Worm (Caenorhabditis elegans): ENCODE measurements around the gene gcy-13.

The gcy-13 gene

ce11 chrV:12320274-12320839 lies 49.0 kb downstream of the gcy-13 start:
- TF ChIP-seq hlh-4 (tag; optimal IDR thresholded peaks at IDR 0.05) (no peak), ceh-63 (GFP tag; optimal IDR thresholded peaks at IDR 0.05) (no peak), hpl-2 (GFP tag; optimal IDR thresholded peaks at IDR 0.05) (no peak), aha-1 (tag; optimal IDR thresholded peaks at IDR 0.05) (no peak), lin-15B (tag; optimal IDR thresholded peaks at IDR 0.05) (no peak), nhr-71 (tag; optimal IDR thresholded peaks at IDR 0.05) (peak; percentile 4), nhr-47 (tag; optimal IDR thresholded peaks at IDR 0.05) (peak; percentile 1), pax-3 (tag; optimal IDR thresholded peaks at IDR 0.05) (peak; percentile 1), nhr-237 (tag; optimal IDR thresholded peaks at IDR 0.05) (no peak), blmp-1 (tag; optimal IDR thresholded peaks at IDR 0.05) (no peak), efl-1 (optimal IDR thresholded peaks at IDR 0.05) (no peak), efl-1 (GFP tag; optimal IDR thresholded peaks at IDR 0.05 in 1 of 2) (peak in 1 of 2 experiments; percentile 47), tlp-1 (tag; optimal IDR thresholded peaks at IDR 0.05) (no peak), jun-1 (tag; optimal IDR thresholded peaks at IDR 0.05) (no peak), unc-98 (GFP tag; IDR thresholded peaks at IDR 0.05) (no peak), efl-3 (GFP tag; optimal IDR thresholded peaks at IDR 0.05) (no peak)

ce11 chrV:12317894-12318553 lies 51.3 kb downstream of the gcy-13 start, which contains the start of the genes R04F11.5 and R04F11.2:
Gene R04F11.5 (minus strand): TSS chrV:12318019.
Gene R04F11.2 (plus strand): TSS chrV:12318381.
- no peak for TF ChIP-seq fkh-4 (tag; optimal IDR thresholded peaks at IDR 0.05; ENCODE audit: borderline replicate concordance)
- 0 out of 2 replicates have a peak, but pooled peaks have one; percentile 56 for TF ChIP-seq grh-1 (GFP tag; IDR thresholded peaks at IDR 0.05)
- peak; percentile 19 for TF ChIP-seq aly-2 (tag; optimal IDR thresholded peaks at IDR 0.05)
- peak; percentile 77 for TF ChIP-seq lin-14 (GFP tag; optimal IDR thresholded peaks at IDR 0.05)
- peak; percentile 49 for TF ChIP-seq F16B12.6 (tag; optimal IDR thresholded peaks at IDR 0.05)
- TF ChIP-seq ets-5 (GFP tag; IDR thresholded peaks at IDR 0.05), result no peak
- peak; percentile 76 for TF ChIP-seq nhr-20 (tag; optimal IDR thresholded peaks at IDR 0.05)
- no peak for TF ChIP-seq unc-98 (GFP tag; IDR thresholded peaks at IDR 0.05)
- TF ChIP-seq nhr-71 (tag; optimal IDR thresholded peaks at IDR 0.05), result peak; percentile 84
- TF ChIP-seq egl-13 (tag; optimal IDR thresholded peaks at IDR 0.05), result peak; percentile 46
- peak; percentile 71 for TF ChIP-seq nhr-90 (tag; optimal IDR thresholded peaks at IDR 0.05; ENCODE audit: poor library complexity)
- peak; percentile 94 for TF ChIP-seq C16A3.4 (tag; optimal IDR thresholded peaks at IDR 0.05)
- no peak for TF ChIP-seq hlh-17 (GFP tag; optimal IDR thresholded peaks at IDR 0.05; ENCODE audit: borderline replicate concordance)
- peak; percentile 86 for TF ChIP-seq snu-23 (GFP tag; optimal IDR thresholded peaks at IDR 0.05)
- TF ChIP-seq lsy-2 (tag; optimal IDR thresholded peaks at IDR 0.05), result peak; percentile 99
- TF ChIP-seq nhr-12 (tag; optimal IDR thresholded peaks at IDR 0.05), result no peak
- TF ChIP-seq aha-1 (tag; optimal IDR thresholded peaks at IDR 0.05), result no peak
- peak in 1 of 2 experiments; percentile 25 for TF ChIP-seq mdl-1 (tag; optimal IDR thresholded peaks at IDR 0.05)
- TF ChIP-seq fkh-8 (tag; optimal IDR thresholded peaks at IDR 0.05), result peak; percentile 48
- TF ChIP-seq C04F5.9 (tag; optimal IDR thresholded peaks at IDR 0.05), result no peak
- no peak for TF ChIP-seq unc-30 (tag; optimal IDR thresholded peaks at IDR 0.05)
- TF ChIP-seq ceh-82 (tag; optimal IDR thresholded peaks at IDR 0.05), result peak; percentile 55 to 86 (median 59)
- TF ChIP-seq zag-1 (tag; optimal IDR thresholded peaks at IDR 0.05), result no peak
- TF ChIP-seq lir-3 (tag; optimal IDR thresholded peaks at IDR 0.05; ENCODE audit: poor library complexity), result no peak
- TF ChIP-seq isw-1 (GFP tag; IDR thresholded peaks at IDR 0.05), result peak; percentile 67
- TF ChIP-seq pqm-1 (tag; optimal IDR thresholded peaks at IDR 0.05), result no peak
- peak; percentile 59 for TF ChIP-seq lin-39 (tag; optimal IDR thresholded peaks at IDR 0.05)
- peak; percentile 80 for TF ChIP-seq lin-15B (tag; optimal IDR thresholded peaks at IDR 0.05)
- no peak for TF ChIP-seq sptf-1 (tag; optimal IDR thresholded peaks at IDR 0.05)
- no peak for TF ChIP-seq unc-62 (GFP tag; optimal IDR thresholded peaks at IDR 0.05)
- TF ChIP-seq unc-86 (tag; optimal IDR thresholded peaks at IDR 0.05), result peak; percentile 50
- TF ChIP-seq egl-27 (tag; optimal IDR thresholded peaks at IDR 0.05), result no peak
- peak; percentile 71 for TF ChIP-seq fos-1 (tag; optimal IDR thresholded peaks at IDR 0.05)
- no peak for TF ChIP-seq ceh-63 (GFP tag; optimal IDR thresholded peaks at IDR 0.05)
- TF ChIP-seq ceh-8 (GFP tag; optimal IDR thresholded peaks at IDR 0.05), result no peak
- no peak for TF ChIP-seq ama-1 (optimal IDR thresholded peaks at IDR 0.05)
- no peak for TF ChIP-seq hlh-4 (tag; optimal IDR thresholded peaks at IDR 0.05)
- no peak for TF ChIP-seq Y116A8C.19 (tag; optimal IDR thresholded peaks at IDR 0.05; ENCODE audit: borderline replicate concordance)
- no peak for TF ChIP-seq ztf-4 (tag; optimal IDR thresholded peaks at IDR 0.05)
- TF ChIP-seq tbx-2 (tag; optimal IDR thresholded peaks at IDR 0.05), result peak; percentile 69

All from whole organism, L1 larva.